Worm (Caenorhabditis elegans) whole organism, L2 larva: ENCODE measurements around the gene C32H11.3.

Experiments used
- R02D3.7 ChIP-seq: fragments of 150-350 bp; optimal IDR thresholded peaks from 2 replicates; lab custom pipeline; 2014; ENCODE audit warnings: missing biosample characterization, missing genetic modification characterization
- blmp-1 ChIP-seq: sonication (generic microtip); optimal IDR thresholded peaks from 2 replicates; lab custom pipeline; 2017; ENCODE audit warnings: missing genetic modification characterization, mild to moderate bottlenecking, missing compliant biosample characterization, antibody characterized with exemption, moderate library complexity; ENCODE audit not compliant: insufficient read depth
- skn-1 ChIP-seq: sonication (generic microtip); optimal IDR thresholded peaks from 2 replicates; lab custom pipeline; 2017; ENCODE audit warnings: missing biosample characterization, missing genetic modification characterization
- ztf-1 ChIP-seq: fragments of 200-800 bp; sonication (Bioruptor generic); conservative IDR thresholded peaks from 2 replicates; pipeline ENCODE4 v1.3.6; 2022; ENCODE audit warnings: missing genetic modification characterization, missing compliant biosample characterization
- ztf-11 ChIP-seq: sonication (generic microtip); optimal IDR thresholded peaks from 2 replicates; lab custom pipeline; 2017; ENCODE audit warnings: missing biosample characterization, missing genetic modification characterization

DNA sequence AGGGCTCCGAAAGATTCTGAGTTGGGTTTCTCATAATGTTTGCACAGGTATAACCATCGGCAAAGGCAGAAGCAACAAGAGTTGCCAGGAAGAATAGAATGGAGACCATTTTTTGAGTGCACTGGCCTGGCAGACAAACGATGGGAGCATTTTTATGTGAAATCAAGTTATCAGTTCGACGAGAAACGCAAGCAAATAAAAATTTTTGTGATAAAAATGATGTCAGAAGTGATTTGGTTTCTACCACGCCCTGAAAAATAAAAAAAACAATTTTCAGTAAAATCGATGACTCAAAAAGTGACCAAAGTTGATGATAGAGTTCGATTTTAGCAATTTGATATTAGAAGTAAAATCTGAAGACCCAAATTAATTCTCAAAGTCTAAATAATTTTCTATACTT lies 8.5 kb upstream of the C32H11.3 start, which contains the start of gene K08D8.4:
- TF ChIP-seq ztf-1 (GFP tag; lab: Robert Waterston, UW) (no peak), ztf-11 (tag; lab: Kevin White, UChicago) (no peak), blmp-1 (no peak), R02D3.7 (no peak), skn-1 (no peak)
